Fruit fly (Drosophila melanogaster) whole organism, embryonic: Measurements from ENCODE around the gene Kdsr.

Source experiments
- Atf-2 ChIP-seq: fragments of 200-800 bp; sonication (Bioruptor generic); optimal IDR thresholded peaks from 2 replicates; lab custom pipeline; 2016; ENCODE audit warnings: missing biosample characterization, missing genetic modification characterization
- Atf3 ChIP-seq: fragments of 200-800 bp; sonication (Bioruptor generic); optimal IDR thresholded peaks from 3 replicates; lab custom pipeline; 2016; ENCODE audit warnings: missing biosample characterization, missing genetic modification characterization
- CG10209 ChIP-seq: fragments of 200-800 bp; sonication (Bioruptor generic); optimal IDR thresholded peaks from 3 replicates; lab custom pipeline; 2017; ENCODE audit warnings: missing biosample characterization, mild to moderate bottlenecking, missing genetic modification characterization, missing genetic modification reagents
- CG10267 ChIP-seq: fragments of 200-800 bp; sonication (Bioruptor generic); optimal IDR thresholded peaks from 2 replicates; lab custom pipeline; 2018; ENCODE audit warnings: missing biosample characterization, mild to moderate bottlenecking, missing genetic modification characterization, moderate library complexity
- CG10654 ChIP-seq: fragments of 200-800 bp; sonication (Bioruptor generic); optimal IDR thresholded peaks from 2 replicates; lab custom pipeline; 2016; ENCODE audit warnings: missing biosample characterization, missing genetic modification characterization
- CG10959 ChIP-seq: fragments of 200-800 bp; sonication (Bioruptor generic); IDR thresholded peaks from 2 replicates; pipeline ENCODE4 v1.3.6; 2022; ENCODE audit warnings: missing biosample characterization, missing genetic modification characterization
- CG12236 ChIP-seq: fragments of 200-800 bp; sonication (Bioruptor generic); optimal IDR thresholded peaks from 2 replicates; lab custom pipeline; 2016; ENCODE audit warnings: missing biosample characterization, missing genetic modification characterization
- CG12391 ChIP-seq: fragments of 200-800 bp; sonication (Bioruptor generic); optimal IDR thresholded peaks from 3 replicates; lab custom pipeline; 2018; ENCODE audit warnings: missing biosample characterization, mild to moderate bottlenecking, missing genetic modification characterization, moderate library complexity
- CG13296 ChIP-seq: fragments of 200-800 bp; sonication (Bioruptor generic); optimal IDR thresholded peaks from 3 replicates; lab custom pipeline; 2018; ENCODE audit warnings: missing biosample characterization, mild to moderate bottlenecking, missing genetic modification characterization
- CG14860 ChIP-seq: fragments of 200-800 bp; sonication (Bioruptor generic); IDR thresholded peaks from 3 replicates; pipeline ENCODE4 v1.3.6; 2022; ENCODE audit warnings: missing biosample characterization, missing genetic modification characterization; ENCODE audit not compliant: partially characterized antibody
- CG14965 ChIP-seq: fragments of 200-800 bp; sonication (Bioruptor generic); optimal IDR thresholded peaks from 2 replicates; lab custom pipeline; 2016; ENCODE audit warnings: missing biosample characterization, missing genetic modification characterization, borderline replicate concordance
- CG15011 ChIP-seq: fragments of 200-800 bp; sonication (Bioruptor generic); optimal IDR thresholded peaks from 3 replicates; lab custom pipeline; 2018; ENCODE audit warnings: missing biosample characterization, mild to moderate bottlenecking, missing genetic modification characterization
- CG15073 ChIP-seq: fragments of 200-800 bp; sonication (Bioruptor generic); optimal IDR thresholded peaks from 2 replicates; lab custom pipeline; 2016; ENCODE audit warnings: missing biosample characterization, missing genetic modification characterization
- CG16813 ChIP-seq: fragments of 200-800 bp; sonication (Bioruptor generic); IDR thresholded peaks from 3 replicates; pipeline ENCODE4 v1.3.6; 2022; ENCODE audit warnings: missing biosample characterization, missing genetic modification characterization; ENCODE audit not compliant: partially characterized antibody
- CG17385 ChIP-seq: fragments of 200-800 bp; sonication (Bioruptor generic); optimal IDR thresholded peaks from 3 replicates; lab custom pipeline; 2018; ENCODE audit warnings: missing biosample characterization, mild to moderate bottlenecking, missing genetic modification characterization
- CG1832 ChIP-seq: fragments of 200-800 bp; sonication (Bioruptor generic); optimal IDR thresholded peaks from 2 replicates; lab custom pipeline; 2017; ENCODE audit warnings: missing biosample characterization, mild to moderate bottlenecking, missing genetic modification characterization, inconsistent platforms
- CG2120 ChIP-seq: fragments of 200-800 bp; sonication (Bioruptor generic); optimal IDR thresholded peaks from 3 replicates; lab custom pipeline; 2016; ENCODE audit warnings: missing biosample characterization, missing genetic modification characterization
- CG2129 ChIP-seq: fragments of 200-800 bp; sonication (Bioruptor generic); IDR thresholded peaks from 2 replicates; pipeline ENCODE4 v1.3.6; 2022; ENCODE audit warnings: missing biosample characterization, missing genetic modification characterization; ENCODE audit not compliant: partially characterized antibody
- CG30020 ChIP-seq: fragments of 200-800 bp; optimal IDR thresholded peaks from 2 replicates; lab custom pipeline; 2019; ENCODE audit warnings: missing biosample characterization, mild to moderate bottlenecking, missing genetic modification characterization, moderate library complexity
- CG31441 ChIP-seq: fragments of 200-800 bp; sonication (Bioruptor generic); IDR thresholded peaks from 2 replicates; pipeline ENCODE4 v1.3.6; 2022; ENCODE audit warnings: missing biosample characterization, missing genetic modification characterization
- CG42726 ChIP-seq: fragments of 200-800 bp; sonication (Bioruptor generic); IDR thresholded peaks from 2 replicates; pipeline ENCODE4 v1.3.6; 2022; ENCODE audit warnings: missing biosample characterization, missing genetic modification characterization; ENCODE audit not compliant: partially characterized antibody
- CG4328 ChIP-seq: fragments of 200-800 bp; sonication (Bioruptor generic); optimal IDR thresholded peaks from 3 replicates; lab custom pipeline; 2017; ENCODE audit warnings: missing biosample characterization, missing genetic modification reagents, missing genetic modification characterization
- CG7271 ChIP-seq: fragments of 200-800 bp; sonication (Bioruptor generic); optimal IDR thresholded peaks from 2 replicates; lab custom pipeline; 2018; ENCODE audit warnings: missing biosample characterization, mild to moderate bottlenecking, missing genetic modification characterization, moderate library complexity
- CG7357 ChIP-seq: fragments of 200-800 bp; sonication (Bioruptor generic); IDR thresholded peaks from 3 replicates; pipeline ENCODE4 v1.3.6; 2022; ENCODE audit warnings: missing biosample characterization, missing genetic modification characterization
- CG7786 ChIP-seq: fragments of 200-800 bp; sonication (Bioruptor generic); optimal IDR thresholded peaks from 2 replicates; lab custom pipeline; 2016; ENCODE audit warnings: missing biosample characterization, missing genetic modification characterization
- CG8359 ChIP-seq: fragments of 200-800 bp; sonication (Bioruptor generic); optimal IDR thresholded peaks from 2 replicates; lab custom pipeline; 2017; ENCODE audit warnings: missing biosample characterization, mild to moderate bottlenecking, missing genetic modification characterization, borderline replicate concordance
- CG9437 ChIP-seq: fragments of 200-800 bp; sonication (Bioruptor generic); optimal IDR thresholded peaks from 2 replicates; lab custom pipeline; 2018; ENCODE audit warnings: missing biosample characterization, mild to moderate bottlenecking, missing genetic modification characterization
- CG9876 ChIP-seq: fragments of 200-800 bp; sonication (Bioruptor generic); optimal IDR thresholded peaks from 2 replicates; lab custom pipeline; 2016; ENCODE audit warnings: missing biosample characterization, missing genetic modification characterization
- CG9932 ChIP-seq: fragments of 200-800 bp; sonication (Bioruptor generic); IDR thresholded peaks from 2 replicates; pipeline ENCODE4 v1.3.6; 2022; ENCODE audit warnings: missing biosample characterization, missing genetic modification characterization
- D19B ChIP-seq: fragments of 200-800 bp; sonication (Bioruptor generic); optimal IDR thresholded peaks from 2 replicates; lab custom pipeline; 2017; ENCODE audit warnings: missing biosample characterization, mild to moderate bottlenecking, missing genetic modification characterization
- Dll ChIP-seq: fragments of 200-800 bp; sonication (Bioruptor generic); IDR thresholded peaks from 4 replicates; pipeline ENCODE4 v1.3.6; 2022; ENCODE audit warnings: missing biosample characterization, missing genetic modification characterization; ENCODE audit not compliant: partially characterized antibody
- Gug ChIP-seq: fragments of 200-800 bp; sonication (Bioruptor generic); IDR thresholded peaks from 4 replicates; pipeline ENCODE4 v1.3.6; 2022; ENCODE audit warnings: missing biosample characterization, missing genetic modification characterization
- MBD-R2 ChIP-seq: fragments of 200-800 bp; sonication (Bioruptor generic); IDR thresholded peaks from 2 replicates; pipeline ENCODE4 v1.3.6; 2022; ENCODE audit warnings: missing biosample characterization, missing genetic modification characterization
- Mes4 ChIP-seq: fragments of 200-800 bp; sonication (Bioruptor generic); optimal IDR thresholded peaks from 2 replicates; lab custom pipeline; 2016; ENCODE audit warnings: missing biosample characterization, missing genetic modification characterization
- Xbp1 ChIP-seq: fragments of 200-800 bp; sonication (Bioruptor generic); optimal IDR thresholded peaks from 3 replicates; lab custom pipeline; 2016; ENCODE audit warnings: missing biosample characterization, mild to moderate bottlenecking, missing genetic modification characterization
- ato ChIP-seq: fragments of 200-800 bp; sonication (Bioruptor generic); IDR thresholded peaks from 2 replicates; pipeline ENCODE4 v1.3.6; 2022; ENCODE audit warnings: missing biosample characterization, missing genetic modification characterization; ENCODE audit not compliant: partially characterized antibody
- bab2 ChIP-seq: fragments of 200-800 bp; sonication (Bioruptor generic); optimal IDR thresholded peaks from 2 replicates; lab custom pipeline; 2016; ENCODE audit warnings: missing biosample characterization, missing genetic modification characterization
- corto ChIP-seq: fragments of 200-800 bp; sonication (Bioruptor generic); optimal IDR thresholded peaks from 2 replicates; lab custom pipeline; 2016; ENCODE audit warnings: missing biosample characterization, mild to moderate bottlenecking, missing genetic modification characterization, moderate library complexity
- dan ChIP-seq: fragments of 200-800 bp; sonication (Bioruptor generic); IDR thresholded peaks from 2 replicates; pipeline ENCODE4 v1.3.6; 2022; ENCODE audit warnings: missing biosample characterization, missing genetic modification characterization
- fd64A ChIP-seq: fragments of 200-800 bp; sonication (Bioruptor generic); optimal IDR thresholded peaks from 3 replicates; lab custom pipeline; 2018; ENCODE audit warnings: missing biosample characterization, mild to moderate bottlenecking, missing genetic modification characterization
- ftz-f1 ChIP-seq: fragments of 200-800 bp; sonication (Bioruptor generic); optimal IDR thresholded peaks from 2 replicates; lab custom pipeline; 2016; ENCODE audit warnings: missing biosample characterization, missing genetic modification characterization
- inv ChIP-seq: fragments of 200-800 bp; sonication (Bioruptor generic); IDR thresholded peaks from 2 replicates; pipeline ENCODE4 v1.3.6; 2022; ENCODE audit warnings: missing biosample characterization, missing genetic modification characterization; ENCODE audit not compliant: partially characterized antibody
- jumu ChIP-seq: fragments of 200-800 bp; sonication (Bioruptor generic); optimal IDR thresholded peaks from 3 replicates; lab custom pipeline; 2016; ENCODE audit warnings: missing biosample characterization, missing genetic modification characterization
- lmd ChIP-seq: fragments of 200-800 bp; sonication (Bioruptor generic); IDR thresholded peaks from 2 replicates; pipeline ENCODE4 v1.3.6; 2022; ENCODE audit warnings: missing biosample characterization, missing genetic modification characterization
- nmo ChIP-seq: fragments of 200-800 bp; sonication (Bioruptor generic); optimal IDR thresholded peaks from 2 replicates; lab custom pipeline; 2018; ENCODE audit warnings: missing biosample characterization, mild to moderate bottlenecking, missing genetic modification characterization, moderate library complexity
- p53 ChIP-seq: fragments of 200-800 bp; sonication (Bioruptor generic); optimal IDR thresholded peaks from 2 replicates; lab custom pipeline; 2016; ENCODE audit warnings: missing biosample characterization, missing genetic modification characterization
- phol ChIP-seq: fragments of 200-800 bp; sonication (Bioruptor generic); optimal IDR thresholded peaks from 3 replicates; lab custom pipeline; 2018; ENCODE audit warnings: missing biosample characterization, mild to moderate bottlenecking, missing genetic modification characterization, moderate library complexity
- stwl ChIP-seq: fragments of 200-800 bp; sonication (Bioruptor generic); optimal IDR thresholded peaks from 3 replicates; lab custom pipeline; 2018; ENCODE audit warnings: missing biosample characterization, mild to moderate bottlenecking, missing genetic modification characterization, moderate library complexity
- tgo ChIP-seq: fragments of 200-800 bp; sonication (Bioruptor generic); IDR thresholded peaks from 3 replicates; pipeline ENCODE4 v1.3.6; 2022; ENCODE audit warnings: missing biosample characterization, missing genetic modification characterization
- trh ChIP-seq: fragments of 200-800 bp; sonication (Bioruptor generic); optimal IDR thresholded peaks from 2 replicates; lab custom pipeline; 2016; ENCODE audit warnings: missing biosample characterization, missing genetic modification characterization
- vnd ChIP-seq: fragments of 200-800 bp; sonication (Bioruptor generic); IDR thresholded peaks from 3 replicates; pipeline ENCODE4 v1.3.6; 2022; ENCODE audit warnings: missing biosample characterization, missing genetic modification characterization; ENCODE audit not compliant: partially characterized antibody

The Kdsr gene

dm6 chr3R:25281165-25281564 is 18.9 kb upstream of the Kdsr start, which contains the start of gene CG11892 (continued):
- peak; percentile 44 for TF ChIP-seq CG17385
- peak; percentile 76 for TF ChIP-seq CG13296 (GFP tag; lab: Kevin White, UChicago)
- TF ChIP-seq bab2, result no peak
- TF ChIP-seq inv (GFP tag; lab: Robert Waterston, UW), result no peak
- TF ChIP-seq CG10209, result peak; percentile 26
- no peak for TF ChIP-seq CG2129 (GFP tag; lab: Robert Waterston, UW)
- TF ChIP-seq MBD-R2 (GFP tag; lab: Robert Waterston, UW), result no peak
- TF ChIP-seq CG7357 (GFP tag; lab: Robert Waterston, UW), result no peak
- no peak for TF ChIP-seq CG14860
- no peak for TF ChIP-seq ftz-f1 (GFP tag; lab: Kevin White, UChicago)
- TF ChIP-seq D19B (GFP tag; lab: Kevin White, UChicago), result no peak
- TF ChIP-seq fd64A (GFP tag; lab: Kevin White, UChicago), result peak; percentile 19
- TF ChIP-seq CG4328 (GFP tag; lab: Kevin White, UChicago), result peak; percentile 4
- TF ChIP-seq Atf3, result no peak
- no peak for TF ChIP-seq CG10654 (GFP tag; lab: Kevin White, UChicago)
- TF ChIP-seq CG14965, result no peak
- TF ChIP-seq vnd, result no peak
- peak; percentile 44 for TF ChIP-seq CG2120 (GFP tag; lab: Kevin White, UChicago)
- TF ChIP-seq CG42726 (GFP tag; lab: Robert Waterston, UW), result no peak
- no peak for TF ChIP-seq CG10267 (tag; lab: Kevin White, UChicago)
- no peak for TF ChIP-seq CG16813 (GFP tag; lab: Robert Waterston, UW)
- TF ChIP-seq CG7786, result no peak
- TF ChIP-seq dan (GFP tag; lab: Robert Waterston, UW), result no peak
- TF ChIP-seq CG15011, result peak; percentile 31
- TF ChIP-seq CG9876, result no peak
- no peak for TF ChIP-seq trh (GFP tag; lab: Kevin White, UChicago)
- peak; percentile 6 for TF ChIP-seq CG8359 (GFP tag; lab: Kevin White, UChicago)
- TF ChIP-seq Gug (GFP tag; lab: Robert Waterston, UW), result no peak
- no peak for TF ChIP-seq Mes4 (GFP tag; lab: Kevin White, UChicago)
- no peak for TF ChIP-seq CG12236 (GFP tag; lab: Kevin White, UChicago)
- TF ChIP-seq CG1832 (GFP tag; lab: Kevin White, UChicago), result no peak
- TF ChIP-seq CG15073 (GFP tag; lab: Kevin White, UChicago), result no peak
- TF ChIP-seq p53 (GFP tag; lab: Kevin White, UChicago), result no peak
- no peak for TF ChIP-seq phol (tag; lab: Kevin White, UChicago)
- TF ChIP-seq Xbp1 (GFP tag; lab: Kevin White, UChicago), result no peak
- TF ChIP-seq ato (GFP tag; lab: Robert Waterston, UW), result no peak
- TF ChIP-seq CG31441 (GFP tag; lab: Robert Waterston, UW), result no peak
- no peak for TF ChIP-seq tgo (GFP tag; lab: Robert Waterston, UW)
- TF ChIP-seq lmd, result no peak
- no peak for TF ChIP-seq Dll
- no peak for TF ChIP-seq Atf-2 (GFP tag; lab: Kevin White, UChicago)
- TF ChIP-seq CG10959 (GFP tag; lab: Robert Waterston, UW), result no peak
- no peak for TF ChIP-seq stwl
- TF ChIP-seq CG12391 (tag; lab: Kevin White, UChicago), result no peak
- TF ChIP-seq CG9437 (GFP tag; lab: Kevin White, UChicago), result no peak
- TF ChIP-seq CG30020 (tag; lab: Kevin White, UChicago), result no peak
- TF ChIP-seq corto (GFP tag; lab: Kevin White, UChicago), result no peak
- no peak for TF ChIP-seq nmo (GFP tag; lab: Kevin White, UChicago)
- no peak for TF ChIP-seq CG7271 (tag; lab: Kevin White, UChicago)
- no peak for TF ChIP-seq jumu (GFP tag; lab: Kevin White, UChicago)
- no peak for TF ChIP-seq CG9932 (GFP tag; lab: Robert Waterston, UW)
